Fruit fly (Drosophila melanogaster) whole organism, embryonic: ENCODE results near the gene CG13631.

Experiments used
- Atf3 ChIP-seq: fragments of 200-800 bp; sonication (Bioruptor generic); optimal IDR thresholded peaks from 3 replicates; lab custom pipeline; 2016; ENCODE audit warnings: missing biosample characterization, missing genetic modification characterization
- Atf6 ChIP-seq: fragments of 200-800 bp; sonication (Bioruptor generic); IDR thresholded peaks from 2 replicates; pipeline ENCODE4 v1.3.6; 2022; ENCODE audit warnings: missing biosample characterization, missing genetic modification characterization
- Awh ChIP-seq: fragments of 200-800 bp; sonication (Bioruptor generic); IDR thresholded peaks from 2 replicates; pipeline ENCODE4, ENCODE4 v1.3.6; 2022; ENCODE audit warnings: missing biosample characterization, missing genetic modification characterization
- B-H1 ChIP-seq: fragments of 200-800 bp; sonication (Bioruptor generic); IDR thresholded peaks from 3 replicates; pipeline ENCODE4 v1.3.6; 2022; ENCODE audit warnings: missing biosample characterization, missing genetic modification characterization
- Bgb ChIP-seq: fragments of 200-800 bp; sonication (Bioruptor generic); IDR thresholded peaks from 2 replicates; pipeline ENCODE4 v1.3.6; 2022; ENCODE audit warnings: missing biosample characterization, missing genetic modification characterization; ENCODE audit not compliant: partially characterized antibody
- CG14050 ChIP-seq: fragments of 200-800 bp; sonication (Bioruptor generic); IDR thresholded peaks from 3 replicates; pipeline ENCODE4 v1.3.6; 2022; ENCODE audit warnings: missing biosample characterization, missing genetic modification characterization
- CG15011 ChIP-seq: fragments of 200-800 bp; sonication (Bioruptor generic); optimal IDR thresholded peaks from 3 replicates; lab custom pipeline; 2018; ENCODE audit warnings: missing biosample characterization, mild to moderate bottlenecking, missing genetic modification characterization
- CG16815 ChIP-seq: fragments of 200-800 bp; sonication (Bioruptor generic); optimal IDR thresholded peaks from 3 replicates; lab custom pipeline; 2017; ENCODE audit warnings: missing biosample characterization, mild to moderate bottlenecking, missing genetic modification characterization
- CG30020 ChIP-seq: fragments of 200-800 bp; optimal IDR thresholded peaks from 2 replicates; lab custom pipeline; 2019; ENCODE audit warnings: missing biosample characterization, mild to moderate bottlenecking, missing genetic modification characterization, moderate library complexity
- CG31224 ChIP-seq: fragments of 200-800 bp; sonication (Bioruptor generic); IDR thresholded peaks from 2 replicates; pipeline ENCODE4 v1.3.6; 2022; ENCODE audit warnings: missing biosample characterization, missing genetic modification characterization
- CG33557 ChIP-seq: fragments of 200-800 bp; sonication (Bioruptor generic); optimal IDR thresholded peaks from 2 replicates; lab custom pipeline; 2019; ENCODE audit warnings: missing biosample characterization, mild to moderate bottlenecking, missing genetic modification characterization, moderate library complexity
- CG34224 ChIP-seq: fragments of 200-800 bp; sonication (Bioruptor generic); IDR thresholded peaks from 3 replicates; pipeline ENCODE4 v1.3.6; 2022; ENCODE audit warnings: missing biosample characterization, missing genetic modification characterization; ENCODE audit not compliant: partially characterized antibody
- CG3726 ChIP-seq: fragments of 200-800 bp; sonication (Bioruptor generic); IDR thresholded peaks from 3 replicates; pipeline ENCODE4, ENCODE4 v1.3.6; 2022; ENCODE audit warnings: missing biosample characterization, missing genetic modification characterization
- CG4282 ChIP-seq: fragments of 200-800 bp; sonication (Bioruptor generic); optimal IDR thresholded peaks from 2 replicates; lab custom pipeline; 2016; ENCODE audit warnings: missing biosample characterization, missing genetic modification characterization
- CG6654 ChIP-seq: fragments of 200-800 bp; sonication (Bioruptor generic); optimal IDR thresholded peaks from 2 replicates; lab custom pipeline; 2017; ENCODE audit warnings: missing biosample characterization, mild to moderate bottlenecking, missing genetic modification characterization
- CG7357 ChIP-seq: fragments of 200-800 bp; sonication (Bioruptor generic); IDR thresholded peaks from 3 replicates; pipeline ENCODE4 v1.3.6; 2022; ENCODE audit warnings: missing biosample characterization, missing genetic modification characterization
- CG7963 ChIP-seq: fragments of 200-800 bp; sonication (Bioruptor generic); IDR thresholded peaks from 3 replicates; pipeline ENCODE4 v1.3.6; 2022; ENCODE audit warnings: missing biosample characterization, missing genetic modification characterization; ENCODE audit not compliant: partially characterized antibody
- Dp ChIP-seq: fragments of 200-800 bp; sonication (Bioruptor generic); optimal IDR thresholded peaks from 2 replicates; lab custom pipeline; 2018; ENCODE audit warnings: missing biosample characterization, mild to moderate bottlenecking, missing genetic modification characterization, moderate library complexity
- Drgx ChIP-seq: fragments of 200-800 bp; sonication (Bioruptor generic); IDR thresholded peaks from 2 replicates; pipeline ENCODE4 v1.3.6; 2022; ENCODE audit warnings: missing biosample characterization, missing genetic modification characterization
- Fer2 ChIP-seq: fragments of 200-800 bp; sonication (Bioruptor generic); optimal IDR thresholded peaks from 2 replicates; lab custom pipeline; 2018; ENCODE audit warnings: missing biosample characterization, mild to moderate bottlenecking, missing genetic modification characterization, moderate library complexity
- HmgZ ChIP-seq: fragments of 200-800 bp; sonication (Bioruptor generic); optimal IDR thresholded peaks from 2 replicates; lab custom pipeline; 2018; ENCODE audit warnings: missing biosample characterization, mild to moderate bottlenecking, missing genetic modification characterization
- Oaz ChIP-seq: fragments of 200-800 bp; sonication (Bioruptor generic); IDR thresholded peaks from 2 replicates; pipeline ENCODE4 v1.3.6; 2022; ENCODE audit warnings: missing biosample characterization, missing genetic modification characterization
- Poxn ChIP-seq: fragments of 200-800 bp; sonication (Bioruptor generic); IDR thresholded peaks from 2 replicates; pipeline ENCODE4 v1.3.6; 2022; ENCODE audit warnings: missing biosample characterization, missing genetic modification characterization
- Ravus ChIP-seq: fragments of 200-800 bp; sonication (Bioruptor generic); IDR thresholded peaks from 2 replicates; pipeline ENCODE4 v1.3.6; 2022; ENCODE audit warnings: missing biosample characterization, missing genetic modification characterization
- Side ChIP-seq: fragments of 200-800 bp; sonication (Bioruptor generic); optimal IDR thresholded peaks from 2 replicates; lab custom pipeline; 2016; ENCODE audit warnings: missing biosample characterization, missing genetic modification characterization
- bsh ChIP-seq, 2 experiments: fragments of 200-800 bp; sonication (Bioruptor generic); optimal IDR thresholded peaks; 2 replicates each; lab custom pipeline; 2017 to 2018; ENCODE audit warnings: mild to moderate bottlenecking in 2 of 2, missing biosample characterization in 2 of 2, missing genetic modification characterization in 2 of 2, moderate library complexity in 1 of 2
- dimm ChIP-seq: fragments of 200-800 bp; sonication (Bioruptor generic); IDR thresholded peaks from 2 replicates; pipeline ENCODE4 v1.3.6; 2022; ENCODE audit warnings: missing biosample characterization, missing genetic modification characterization
- disco-r ChIP-seq: fragments of 200-800 bp; sonication (Bioruptor generic); optimal IDR thresholded peaks from 2 replicates; lab custom pipeline; 2016; ENCODE audit warnings: missing biosample characterization, missing genetic modification characterization
- dmrt11E ChIP-seq: fragments of 200-800 bp; sonication (Bioruptor generic); optimal IDR thresholded peaks from 3 replicates; lab custom pipeline; 2018; ENCODE audit warnings: missing biosample characterization, mild to moderate bottlenecking, missing genetic modification characterization, moderate library complexity
- ewg ChIP-seq: fragments of 200-800 bp; sonication (Bioruptor generic); optimal IDR thresholded peaks from 3 replicates; lab custom pipeline; 2017; ENCODE audit warnings: mild to moderate bottlenecking, missing biosample characterization, missing genetic modification reagents, missing genetic modification characterization
- fd96Cb ChIP-seq: fragments of 200-800 bp; sonication (Bioruptor generic); optimal IDR thresholded peaks from 2 replicates; lab custom pipeline; 2018; ENCODE audit warnings: missing biosample characterization, mild to moderate bottlenecking, missing genetic modification characterization, moderate library complexity
- fu2 ChIP-seq: fragments of 200-800 bp; sonication (Bioruptor generic); optimal IDR thresholded peaks from 2 replicates; lab custom pipeline; 2016; ENCODE audit warnings: missing biosample characterization, missing genetic modification characterization
- gcm2 ChIP-seq: fragments of 200-800 bp; sonication (Bioruptor generic); optimal IDR thresholded peaks from 2 replicates; lab custom pipeline; 2016; ENCODE audit warnings: missing biosample characterization, missing genetic modification characterization
- gsb ChIP-seq: fragments of 200-800 bp; sonication (Bioruptor generic); IDR thresholded peaks from 2 replicates; pipeline ENCODE4 v1.3.6; 2022; ENCODE audit warnings: missing biosample characterization, missing genetic modification characterization
- hb ChIP-seq: fragments of 200-800 bp; sonication (Bioruptor generic); IDR thresholded peaks from 3 replicates; pipeline ENCODE4 v1.3.6; 2022; ENCODE audit warnings: missing biosample characterization, missing genetic modification characterization; ENCODE audit not compliant: partially characterized antibody
- lilli ChIP-seq: fragments of 200-800 bp; sonication (Bioruptor generic); optimal IDR thresholded peaks from 3 replicates; lab custom pipeline; 2016; ENCODE audit warnings: missing biosample characterization, missing genetic modification characterization
- nerfin-1 ChIP-seq: fragments of 200-800 bp; sonication (Bioruptor generic); optimal IDR thresholded peaks from 3 replicates; lab custom pipeline; 2019; ENCODE audit warnings: missing biosample characterization, mild to moderate bottlenecking, missing genetic modification characterization, moderate library complexity
- nom ChIP-seq: fragments of 200-800 bp; sonication (Bioruptor generic); optimal IDR thresholded peaks from 2 replicates; lab custom pipeline; 2017; ENCODE audit warnings: missing biosample characterization, missing genetic modification characterization, mild to moderate bottlenecking, moderate library complexity, missing genetic modification reagents
- org-1 ChIP-seq: fragments of 200-800 bp; sonication (Bioruptor generic); optimal IDR thresholded peaks from 2 replicates; lab custom pipeline; 2017; ENCODE audit warnings: missing biosample characterization, missing genetic modification characterization
- pb ChIP-seq: fragments of 200-800 bp; sonication (Bioruptor generic); optimal IDR thresholded peaks from 3 replicates; lab custom pipeline; 2016; ENCODE audit warnings: missing biosample characterization, missing genetic modification characterization
- pita ChIP-seq: fragments of 200-800 bp; sonication (Bioruptor generic); optimal IDR thresholded peaks from 2 replicates; lab custom pipeline; 2017; ENCODE audit warnings: missing biosample characterization, mild to moderate bottlenecking, missing genetic modification characterization
- schlank ChIP-seq: fragments of 200-800 bp; sonication (Bioruptor generic); optimal IDR thresholded peaks from 2 replicates; lab custom pipeline; 2018; ENCODE audit warnings: missing biosample characterization, mild to moderate bottlenecking, missing genetic modification characterization
- slp2 ChIP-seq: fragments of 200-800 bp; sonication (Bioruptor generic); optimal IDR thresholded peaks from 2 replicates; lab custom pipeline; 2016; ENCODE audit warnings: missing biosample characterization, missing genetic modification characterization
- sna ChIP-seq: fragments of 200-800 bp; sonication (Bioruptor generic); IDR thresholded peaks from 2 replicates; pipeline ENCODE4 v1.3.6; 2022; ENCODE audit warnings: missing biosample characterization, missing genetic modification characterization; ENCODE audit not compliant: partially characterized antibody
- zf30C ChIP-seq: fragments of 200-800 bp; sonication (Bioruptor generic); optimal IDR thresholded peaks from 3 replicates; lab custom pipeline; 2018; ENCODE audit warnings: missing biosample characterization, mild to moderate bottlenecking, missing genetic modification characterization

CG13631 gene

dm6 chr3R:24813637-24814301 lies 44.6 kb downstream of the CG13631 start, which contains the start of the genes lili and CG34150 (continued):
- TF ChIP-seq CG30020 (tag; lab: Kevin White, UChicago): peak; percentile 70
- TF ChIP-seq CG34224 (GFP tag; lab: Robert Waterston, UW): peak; percentile 85
- no peak; the same call in 1 of the 2 replicates for TF ChIP-seq Drgx (GFP tag; lab: Robert Waterston, UW)
- peak; percentile 36 for TF ChIP-seq fd96Cb (tag; lab: Kevin White, UChicago)
- peak; percentile 29 for TF ChIP-seq slp2 (GFP tag; lab: Kevin White, UChicago)
- TF ChIP-seq nom: peak; percentile 33
- TF ChIP-seq CG16815 (GFP tag; lab: Kevin White, UChicago): peak; percentile 7
- TF ChIP-seq dmrt11E (tag; lab: Kevin White, UChicago): peak; percentile 69
- TF ChIP-seq zf30C: peak; percentile 22
- no peak for TF ChIP-seq CG6654 (GFP tag; lab: Kevin White, UChicago)
- TF ChIP-seq CG31224: peak; percentile 42; the same call in 1 of the 2 replicates
- peak; percentile 44; the same call in 1 of the 3 replicates for TF ChIP-seq CG7357 (GFP tag; lab: Robert Waterston, UW)
- TF ChIP-seq CG4282: no peak
- TF ChIP-seq gsb (GFP tag; lab: Robert Waterston, UW): no peak
- peak; percentile 72; the same call in 1 of the 2 replicates for TF ChIP-seq sna (GFP tag; lab: Robert Waterston, UW)
- no peak for TF ChIP-seq pita (GFP tag; lab: Kevin White, UChicago)
- TF ChIP-seq dimm (GFP tag; lab: Robert Waterston, UW): no peak
- TF ChIP-seq Poxn (GFP tag; lab: Robert Waterston, UW): no peak
- peak; percentile 81 for TF ChIP-seq Fer2 (tag; lab: Kevin White, UChicago)
- TF ChIP-seq HmgZ (tag; lab: Kevin White, UChicago): peak; percentile 63
- TF ChIP-seq Atf3: peak; percentile 43
- peak; percentile 76 for TF ChIP-seq CG33557
- TF ChIP-seq fu2 (GFP tag; lab: Kevin White, UChicago): peak; percentile 47
- TF ChIP-seq org-1 (GFP tag; lab: Kevin White, UChicago): no peak
- TF ChIP-seq gcm2: peak; percentile 48
- TF ChIP-seq disco-r (GFP tag; lab: Kevin White, UChicago): no peak
- TF ChIP-seq Oaz: 0 out of 2 replicates have a peak, but pooled peaks have one; percentile 55
- TF ChIP-seq hb (GFP tag; lab: Robert Waterston, UW): peak; percentile 67; the same call in 1 of the 3 replicates
- TF ChIP-seq B-H1 (GFP tag; lab: Robert Waterston, UW): no peak; the same call in 2 of the 3 replicates
- TF ChIP-seq pb (GFP tag; lab: Kevin White, UChicago): no peak
- 0 out of 3 replicates have a peak, but pooled peaks have one; percentile 31 for TF ChIP-seq CG3726
- TF ChIP-seq lilli (GFP tag; lab: Kevin White, UChicago): peak; percentile 88
- peak; percentile 74 for TF ChIP-seq Bgb
- TF ChIP-seq schlank (tag; lab: Kevin White, UChicago): no peak
- peak; percentile 51 for TF ChIP-seq ewg (GFP tag; lab: Kevin White, UChicago)
- no peak for TF ChIP-seq CG15011 (GFP tag; lab: Kevin White, UChicago)
- peak; percentile 48; the same call in 1 of the 3 replicates for TF ChIP-seq CG14050 (GFP tag; lab: Robert Waterston, UW)
- TF ChIP-seq Ravus (GFP tag; lab: Robert Waterston, UW): no peak
- peak; percentile 60; the same call in 1 of the 3 replicates for TF ChIP-seq CG7963
- peak; percentile 55 for TF ChIP-seq Side (GFP tag; lab: Kevin White, UChicago)
- peak; percentile 68; the same call in 1 of the 2 replicates for TF ChIP-seq Awh (GFP tag; lab: Robert Waterston, UW)
- TF ChIP-seq nerfin-1 (tag; lab: Kevin White, UChicago): peak; percentile 97
- TF ChIP-seq Dp: peak; percentile 67
- peak; percentile 0 to 68 for TF ChIP-seq bsh (GFP tag; optimal IDR thresholded peaks at IDR 0.05; lab: Kevin White, UChicago)
- TF ChIP-seq Atf6: peak; percentile 80; the same call in 1 of the 2 replicates
